Fruit fly (Drosophila melanogaster): ENCODE results near the gene CG31391.

Gene CG31391

DNA sequence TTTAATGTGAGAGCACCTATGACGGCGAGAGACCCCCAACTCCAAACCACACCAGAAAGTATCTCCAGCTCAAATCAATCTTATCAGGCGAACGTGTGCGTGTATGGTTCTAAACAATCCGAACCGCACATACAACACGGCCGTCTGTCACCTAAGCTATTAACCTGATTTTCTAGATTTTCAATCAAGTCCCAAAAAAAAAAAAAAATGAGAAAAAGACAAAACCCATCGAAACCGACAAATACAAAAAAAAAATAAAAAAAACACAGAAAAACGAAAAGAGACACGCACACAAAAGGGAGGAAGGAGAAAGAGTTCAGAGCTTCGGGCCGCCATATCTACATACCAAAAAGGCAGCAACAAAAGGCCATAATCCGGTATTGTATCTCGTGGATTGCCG is 48.3 kb downstream of the CG31391 start:
- TF ChIP-seq cnc (optimal IDR thresholded peaks at IDR 0.05) (no peak), CG1620 (GFP tag; optimal IDR thresholded peaks at IDR 0.05) (no peak), bab1 (GFP tag; optimal IDR thresholded peaks at IDR 0.05) (no peak), kay (GFP tag; ENCODE audit: borderline replicate concordance) (no peak), CG11617 (GFP tag; optimal IDR thresholded peaks at IDR 0.05) (no peak), CG12768 (GFP tag; optimal IDR thresholded peaks at IDR 0.05) (no peak), ovo (GFP tag; optimal IDR thresholded peaks at IDR 0.05) (no peak), CG33017 (tag; optimal IDR thresholded peaks at IDR 0.05) (no peak), cic (GFP tag; optimal IDR thresholded peaks at IDR 0.05) (no peak), toe (GFP tag; optimal IDR thresholded peaks at IDR 0.05) (no peak), CG14711 (tag; optimal IDR thresholded peaks at IDR 0.05) (no peak), CG7045 (GFP tag; optimal IDR thresholded peaks at IDR 0.05) (no peak), Clk (GFP tag; optimal IDR thresholded peaks at IDR 0.05) (no peak), tj (GFP tag; optimal IDR thresholded peaks at IDR 0.05) (no peak), Crg-1 (GFP tag; optimal IDR thresholded peaks at IDR 0.05) (no peak), CG5204 (GFP tag; optimal IDR thresholded peaks at IDR 0.05) (no peak), Mnt (GFP tag; optimal IDR thresholded peaks at IDR 0.05) (no peak)

DNA sequence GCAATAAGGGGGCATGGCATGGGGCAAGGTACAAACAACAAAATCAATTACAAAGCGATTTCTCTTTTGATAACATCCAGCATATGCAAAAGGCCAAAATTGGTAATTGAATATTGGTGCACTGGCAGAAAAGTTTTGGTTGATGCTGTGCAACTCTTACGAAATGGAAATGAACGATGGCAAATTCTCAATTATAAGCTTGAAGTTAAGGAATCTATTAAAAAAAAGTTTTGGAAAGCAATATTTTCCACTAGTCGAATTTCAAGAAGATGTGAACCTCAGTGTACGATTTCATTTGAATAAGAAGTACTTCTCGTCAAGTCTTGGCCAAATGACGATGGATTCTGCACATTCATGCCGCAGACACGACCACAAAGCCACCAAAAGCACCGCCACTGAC is 48.9 kb downstream of the CG31391 start:
- TF ChIP-seq toe (GFP tag; optimal IDR thresholded peaks at IDR 0.05): no peak
- no peak for TF ChIP-seq cic (GFP tag; optimal IDR thresholded peaks at IDR 0.05)
- TF ChIP-seq CG11617 (GFP tag; optimal IDR thresholded peaks at IDR 0.05): no peak
- TF ChIP-seq pad (GFP tag; optimal IDR thresholded peaks at IDR 0.05): no peak
- no peak for TF ChIP-seq CG14711 (tag; optimal IDR thresholded peaks at IDR 0.05)
- TF ChIP-seq ovo (GFP tag; optimal IDR thresholded peaks at IDR 0.05): no peak
- no peak for TF ChIP-seq CG12768 (GFP tag; optimal IDR thresholded peaks at IDR 0.05)
- TF ChIP-seq Hr96 (GFP tag; optimal IDR thresholded peaks at IDR 0.05): no peak
- no peak for TF ChIP-seq CG7101 (tag; optimal IDR thresholded peaks at IDR 0.05)
- no peak for TF ChIP-seq Mnt (GFP tag; optimal IDR thresholded peaks at IDR 0.05)
- TF ChIP-seq CG7045 (GFP tag; optimal IDR thresholded peaks at IDR 0.05): no peak
- TF ChIP-seq kay (GFP tag; ENCODE audit: borderline replicate concordance): no peak
- no peak for TF ChIP-seq CG1620 (GFP tag; optimal IDR thresholded peaks at IDR 0.05)
- no peak for TF ChIP-seq Clk (GFP tag; optimal IDR thresholded peaks at IDR 0.05)

DNA sequence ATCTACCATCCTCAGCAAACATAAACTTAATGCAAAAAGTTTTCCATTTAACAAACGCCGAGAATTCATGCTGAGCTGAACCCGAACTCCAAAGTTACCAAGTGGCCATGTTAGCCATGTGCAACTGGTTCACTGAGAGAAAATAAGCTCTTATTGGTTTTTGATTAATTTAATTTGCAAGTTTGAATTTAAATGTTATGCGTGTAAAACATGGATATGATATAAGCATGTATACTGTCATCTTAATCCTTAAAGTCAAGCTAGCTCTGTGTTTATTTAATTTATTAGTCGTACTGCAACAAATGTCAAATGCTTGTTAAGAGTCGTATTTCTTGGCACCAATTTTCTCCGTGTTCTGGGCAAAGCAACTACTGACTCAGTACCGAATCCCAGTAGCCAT is 50.2 kb downstream of the CG31391 start:
- TF ChIP-seq CG5204 (GFP tag; optimal IDR thresholded peaks at IDR 0.05) (no peak), CG11617 (GFP tag; optimal IDR thresholded peaks at IDR 0.05) (no peak), pad (GFP tag; optimal IDR thresholded peaks at IDR 0.05) (no peak), CG12768 (GFP tag; optimal IDR thresholded peaks at IDR 0.05) (no peak), kay (GFP tag; ENCODE audit: borderline replicate concordance) (no peak), bab1 (GFP tag; optimal IDR thresholded peaks at IDR 0.05) (no peak), tj (GFP tag; optimal IDR thresholded peaks at IDR 0.05) (no peak), Hr96 (GFP tag; optimal IDR thresholded peaks at IDR 0.05) (no peak), CG1620 (GFP tag; optimal IDR thresholded peaks at IDR 0.05) (no peak), Crg-1 (GFP tag; optimal IDR thresholded peaks at IDR 0.05) (no peak), CG7101 (tag; optimal IDR thresholded peaks at IDR 0.05) (no peak), ovo (GFP tag; optimal IDR thresholded peaks at IDR 0.05) (no peak), Mnt (GFP tag; optimal IDR thresholded peaks at IDR 0.05) (no peak), CG33017 (tag; optimal IDR thresholded peaks at IDR 0.05) (no peak), CG14711 (tag; optimal IDR thresholded peaks at IDR 0.05) (no peak), CG7045 (GFP tag; optimal IDR thresholded peaks at IDR 0.05) (no peak), toe (GFP tag; optimal IDR thresholded peaks at IDR 0.05) (no peak), cic (GFP tag; optimal IDR thresholded peaks at IDR 0.05) (no peak), cnc (optimal IDR thresholded peaks at IDR 0.05) (no peak)
